Fruit fly (Drosophila melanogaster) whole organism, adult: ENCODE measurements around the gene Tim23.

Experiments used
- CG11617 ChIP-seq: fragments of 200-800 bp; sonication (Bioruptor generic); optimal IDR thresholded peaks from 2 replicates; lab custom pipeline; 2017; ENCODE audit warnings: mild to moderate bottlenecking, missing biosample characterization, missing genetic modification reagents, missing genetic modification characterization
- CG12768 ChIP-seq: fragments of 200-800 bp; sonication (Bioruptor generic); optimal IDR thresholded peaks from 2 replicates; lab custom pipeline; 2017; ENCODE audit warnings: missing biosample characterization, missing genetic modification characterization, mild to moderate bottlenecking, moderate library complexity, missing genetic modification reagents
- CG14711 ChIP-seq: fragments of 200-800 bp; sonication (Bioruptor generic); optimal IDR thresholded peaks from 2 replicates; lab custom pipeline; 2018; ENCODE audit warnings: missing biosample characterization, mild to moderate bottlenecking, missing genetic modification characterization, moderate library complexity
- CG1620 ChIP-seq: fragments of 200-800 bp; sonication (Bioruptor generic); optimal IDR thresholded peaks from 2 replicates; lab custom pipeline; 2016; ENCODE audit warnings: missing biosample characterization, missing genetic modification characterization
- CG5204 ChIP-seq: fragments of 200-800 bp; sonication (Bioruptor generic); optimal IDR thresholded peaks from 2 replicates; lab custom pipeline; 2016; ENCODE audit warnings: missing biosample characterization, missing genetic modification characterization
- CG7045 ChIP-seq: fragments of 200-800 bp; sonication (Bioruptor generic); optimal IDR thresholded peaks from 2 replicates; lab custom pipeline; 2017; ENCODE audit warnings: missing biosample characterization, mild to moderate bottlenecking, missing genetic modification characterization
- bab1 ChIP-seq: fragments of 200-800 bp; sonication (Bioruptor generic); optimal IDR thresholded peaks from 3 replicates; lab custom pipeline; 2019; ENCODE audit warnings: missing biosample characterization, mild to moderate bottlenecking, missing genetic modification characterization, moderate library complexity
- cic ChIP-seq: fragments of 200-800 bp; sonication (Bioruptor generic); optimal IDR thresholded peaks from 2 replicates; lab custom pipeline; 2017; ENCODE audit warnings: missing biosample characterization, mild to moderate bottlenecking, missing genetic modification characterization, moderate library complexity
- kay ChIP-seq: fragments of 200-800 bp; sonication (Bioruptor generic); peaks from one replicate; lab custom pipeline; 2016; ENCODE audit warnings: missing biosample characterization, missing genetic modification characterization, borderline replicate concordance
- pad ChIP-seq: fragments of 200-800 bp; sonication (Bioruptor generic); optimal IDR thresholded peaks from 3 replicates; lab custom pipeline; 2017; ENCODE audit warnings: missing biosample characterization, missing genetic modification characterization, mild to moderate bottlenecking, moderate library complexity, missing genetic modification reagents
- tj ChIP-seq: fragments of 200-800 bp; sonication (Bioruptor generic); optimal IDR thresholded peaks from 3 replicates; lab custom pipeline; 2017; ENCODE audit warnings: missing biosample characterization, mild to moderate bottlenecking, missing genetic modification characterization, moderate library complexity

DNA sequence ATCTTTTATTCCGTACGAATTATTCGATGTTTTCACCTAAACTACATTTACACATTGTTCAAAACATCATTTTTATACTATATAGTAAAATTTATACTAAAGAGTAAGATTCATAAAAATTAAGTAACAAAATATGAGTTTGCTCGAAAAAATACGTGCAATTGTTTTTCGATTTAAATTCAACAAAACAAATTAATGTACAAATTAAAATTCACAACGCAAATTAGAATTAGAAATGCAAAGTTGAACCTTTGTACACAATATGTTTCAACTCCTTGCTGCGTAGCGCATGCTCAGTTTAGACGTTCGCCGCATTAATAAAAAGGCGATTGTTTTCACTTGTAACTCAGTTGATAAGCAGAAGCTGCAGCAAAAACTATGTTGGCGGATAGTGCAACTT is 2.0 kb downstream of the Tim23 start, which contains the start of gene Gpb5:
- TF ChIP-seq CG11617: no peak
- no peak for TF ChIP-seq pad (GFP tag; lab: Kevin White, UChicago)
- no peak for TF ChIP-seq CG12768 (GFP tag; lab: Kevin White, UChicago)
- no peak for TF ChIP-seq bab1 (GFP tag; lab: Kevin White, UChicago)
- no peak for TF ChIP-seq CG14711 (tag; lab: Kevin White, UChicago)
- TF ChIP-seq CG7045: no peak
- TF ChIP-seq tj: no peak
- TF ChIP-seq kay (GFP tag; lab: Kevin White, UChicago): no peak
- TF ChIP-seq CG1620 (GFP tag; lab: Kevin White, UChicago): no peak
- no peak for TF ChIP-seq CG5204 (GFP tag; lab: Kevin White, UChicago)
- TF ChIP-seq cic (GFP tag; lab: Kevin White, UChicago): no peak
